Fruit fly (Drosophila melanogaster) whole organism, embryonic: ENCODE measurements around the gene CG33986.

Experiments
- Blimp-1 ChIP-seq: fragments of 200-800 bp; sonication (Bioruptor generic); optimal IDR thresholded peaks from 3 replicates; lab custom pipeline; 2018; ENCODE audit warnings: missing biosample characterization, missing genetic modification characterization, mild to moderate bottlenecking, moderate library complexity, missing genetic modification reagents
- CG1024 ChIP-seq: fragments of 200-800 bp; sonication (Bioruptor generic); IDR thresholded peaks from 2 replicates; pipeline ENCODE4 v1.3.6; 2022; ENCODE audit warnings: missing biosample characterization, missing genetic modification characterization
- CG10321 ChIP-seq: fragments of 200-800 bp; sonication (Bioruptor generic); IDR thresholded peaks from 2 replicates; pipeline ENCODE4 v1.3.6; 2022; ENCODE audit warnings: missing biosample characterization, missing genetic modification characterization
- CG10543 ChIP-seq: fragments of 200-800 bp; sonication (Bioruptor generic); optimal IDR thresholded peaks from 3 replicates; lab custom pipeline; 2017; ENCODE audit warnings: missing biosample characterization, mild to moderate bottlenecking, missing genetic modification characterization, moderate library complexity
- CG12071 ChIP-seq: fragments of 200-800 bp; sonication (Bioruptor generic); optimal IDR thresholded peaks from 3 replicates; lab custom pipeline; 2018; ENCODE audit warnings: missing biosample characterization, mild to moderate bottlenecking, missing genetic modification characterization
- CG12155 ChIP-seq: fragments of 200-800 bp; sonication (Bioruptor generic); optimal IDR thresholded peaks from 3 replicates; lab custom pipeline; 2016; ENCODE audit warnings: missing biosample characterization, missing genetic modification characterization
- CG12769 ChIP-seq: fragments of 200-800 bp; sonication (Bioruptor generic); optimal IDR thresholded peaks from 2 replicates; lab custom pipeline; 2019; ENCODE audit warnings: missing biosample characterization, mild to moderate bottlenecking, missing genetic modification characterization, moderate library complexity
- CG13624 ChIP-seq: fragments of 200-800 bp; sonication (Bioruptor generic); optimal IDR thresholded peaks from 2 replicates; lab custom pipeline; 2016; ENCODE audit warnings: missing biosample characterization, missing genetic modification characterization
- CG13894 ChIP-seq: fragments of 200-800 bp; sonication (Bioruptor generic); optimal IDR thresholded peaks from 3 replicates; lab custom pipeline; 2018; ENCODE audit warnings: missing biosample characterization, mild to moderate bottlenecking, missing genetic modification characterization, moderate library complexity
- CG1529 ChIP-seq: fragments of 200-800 bp; sonication (Bioruptor generic); optimal IDR thresholded peaks from 3 replicates; lab custom pipeline; 2018; ENCODE audit warnings: missing biosample characterization, missing genetic modification characterization
- CG33557 ChIP-seq: fragments of 200-800 bp; sonication (Bioruptor generic); optimal IDR thresholded peaks from 2 replicates; lab custom pipeline; 2019; ENCODE audit warnings: missing biosample characterization, mild to moderate bottlenecking, missing genetic modification characterization, moderate library complexity
- CG6175 ChIP-seq: fragments of 200-800 bp; sonication (Bioruptor generic); IDR thresholded peaks from 3 replicates; pipeline ENCODE4 v1.3.6; 2022; ENCODE audit warnings: missing biosample characterization, missing genetic modification characterization
- CG7987 ChIP-seq: fragments of 200-800 bp; sonication (Bioruptor generic); optimal IDR thresholded peaks from 2 replicates; lab custom pipeline; 2018; ENCODE audit warnings: missing biosample characterization, mild to moderate bottlenecking, missing genetic modification characterization, moderate library complexity
- CG8290 ChIP-seq, 3 experiments: fragments of 200-800 bp; sonication (Bioruptor generic); optimal IDR thresholded peaks; 2 replicates each; lab custom pipeline; 2016 to 2019; ENCODE audit warnings: missing biosample characterization in 3 of 3, missing genetic modification characterization in 3 of 3, mild to moderate bottlenecking in 2 of 3, moderate library complexity in 1 of 3
- CG9437 ChIP-seq: fragments of 200-800 bp; sonication (Bioruptor generic); optimal IDR thresholded peaks from 2 replicates; lab custom pipeline; 2018; ENCODE audit warnings: missing biosample characterization, mild to moderate bottlenecking, missing genetic modification characterization
- Dp ChIP-seq: fragments of 200-800 bp; sonication (Bioruptor generic); optimal IDR thresholded peaks from 2 replicates; lab custom pipeline; 2018; ENCODE audit warnings: missing biosample characterization, mild to moderate bottlenecking, missing genetic modification characterization, moderate library complexity
- Ets65A ChIP-seq: fragments of 200-800 bp; sonication (Bioruptor generic); peaks from one replicate; lab custom pipeline; 2016; ENCODE audit warnings: missing biosample characterization, missing genetic modification characterization
- H2.0 ChIP-seq: fragments of 200-800 bp; sonication (Bioruptor generic); IDR thresholded peaks from 2 replicates; pipeline ENCODE4 v1.3.6; 2022; ENCODE audit warnings: missing biosample characterization, missing genetic modification characterization
- Hey ChIP-seq: fragments of 200-800 bp; sonication (Bioruptor generic); optimal IDR thresholded peaks from 3 replicates; lab custom pipeline; 2018; ENCODE audit warnings: missing biosample characterization, mild to moderate bottlenecking, missing genetic modification characterization
- Max ChIP-seq: fragments of 200-800 bp; sonication (Bioruptor generic); optimal IDR thresholded peaks from 2 replicates; lab custom pipeline; 2016; ENCODE audit warnings: missing biosample characterization, mild to moderate bottlenecking, missing genetic modification characterization
- Med ChIP-seq: fragments of 200-800 bp; sonication (Bioruptor generic); peaks from one replicate; lab custom pipeline; 2016; ENCODE audit warnings: missing biosample characterization, missing genetic modification characterization, mild to moderate bottlenecking, inconsistent platforms, moderate library complexity
- NK7.1 ChIP-seq: fragments of 200-800 bp; sonication (Bioruptor generic); optimal IDR thresholded peaks from 3 replicates; lab custom pipeline; 2016; ENCODE audit warnings: missing biosample characterization, missing genetic modification characterization
- Poxn ChIP-seq: fragments of 200-800 bp; sonication (Bioruptor generic); IDR thresholded peaks from 2 replicates; pipeline ENCODE4 v1.3.6; 2022; ENCODE audit warnings: missing biosample characterization, missing genetic modification characterization
- Six4 ChIP-seq: fragments of 200-800 bp; sonication (Bioruptor generic); optimal IDR thresholded peaks from 2 replicates; lab custom pipeline; 2016; ENCODE audit warnings: missing biosample characterization, missing genetic modification characterization
- Trl ChIP-seq, 3 experiments: fragments of >200 bp in 2 of 3; fragments of 200-800 bp in 1 of 3; sonication (Bioruptor generic) in 1 of 3; optimal IDR thresholded peaks; 2 replicates in 1 of 3; 3 replicates in 2 of 3; lab custom pipeline; 2016 to 2017; ENCODE audit warnings: missing biosample characterization in 1 of 3, missing genetic modification characterization in 1 of 3
- abd-A ChIP-seq: fragments of 200-800 bp; sonication (Bioruptor generic); optimal IDR thresholded peaks from 3 replicates; lab custom pipeline; 2019; ENCODE audit warnings: missing biosample characterization, mild to moderate bottlenecking, missing genetic modification characterization, moderate library complexity
- crol ChIP-seq: fragments of 200-800 bp; sonication (Bioruptor generic); IDR thresholded peaks from 2 replicates; pipeline ENCODE4 v1.3.6; 2022; ENCODE audit warnings: missing biosample characterization, missing genetic modification characterization
- cwo ChIP-seq: fragments of 200-800 bp; sonication (Bioruptor generic); optimal IDR thresholded peaks from 3 replicates; lab custom pipeline; 2017; ENCODE audit warnings: missing biosample characterization, missing genetic modification characterization, mild to moderate bottlenecking, moderate library complexity, missing genetic modification reagents
- ems ChIP-seq: fragments of 200-800 bp; sonication (Bioruptor generic); optimal IDR thresholded peaks from 3 replicates; lab custom pipeline; 2016; ENCODE audit warnings: missing biosample characterization, missing genetic modification characterization
- ewg ChIP-seq: fragments of 200-800 bp; sonication (Bioruptor generic); optimal IDR thresholded peaks from 3 replicates; lab custom pipeline; 2017; ENCODE audit warnings: mild to moderate bottlenecking, missing biosample characterization, missing genetic modification reagents, missing genetic modification characterization
- gcm ChIP-seq: fragments of 200-800 bp; sonication (Bioruptor generic); optimal IDR thresholded peaks from 2 replicates; lab custom pipeline; 2019; ENCODE audit warnings: missing biosample characterization, mild to moderate bottlenecking, missing genetic modification characterization, moderate library complexity
- grn ChIP-seq: fragments of 200-800 bp; sonication (Bioruptor generic); optimal IDR thresholded peaks from 3 replicates; lab custom pipeline; 2017; ENCODE audit warnings: missing biosample characterization, missing genetic modification characterization
- hkb ChIP-seq, 2 experiments: fragments of 200-800 bp in 1 of 2; fragments of >200 bp in 1 of 2; sonication (Bioruptor generic) in 1 of 2; IDR thresholded peaks in 1 of 2; optimal IDR thresholded peaks in 1 of 2; 2 replicates each; pipeline versions ENCODE4 v1.3.6 to Lab custom; 2017 to 2022; ENCODE audit warnings: missing biosample characterization in 1 of 2, missing genetic modification characterization in 1 of 2
- kay ChIP-seq: fragments of 200-800 bp; sonication (Bioruptor generic); optimal IDR thresholded peaks from 2 replicates; lab custom pipeline; 2016; ENCODE audit warnings: missing biosample characterization, missing genetic modification characterization
- lab ChIP-seq: fragments of 200-800 bp; sonication (Bioruptor generic); optimal IDR thresholded peaks from 3 replicates; lab custom pipeline; 2017; ENCODE audit warnings: missing biosample characterization, missing genetic modification characterization, mild to moderate bottlenecking, moderate library complexity, missing genetic modification reagents
- lilli ChIP-seq: fragments of 200-800 bp; sonication (Bioruptor generic); optimal IDR thresholded peaks from 3 replicates; lab custom pipeline; 2016; ENCODE audit warnings: missing biosample characterization, missing genetic modification characterization
- nom ChIP-seq: fragments of 200-800 bp; sonication (Bioruptor generic); optimal IDR thresholded peaks from 2 replicates; lab custom pipeline; 2017; ENCODE audit warnings: missing biosample characterization, missing genetic modification characterization, mild to moderate bottlenecking, moderate library complexity, missing genetic modification reagents
- pros ChIP-seq: fragments of 200-800 bp; sonication (Bioruptor generic); optimal IDR thresholded peaks from 3 replicates; lab custom pipeline; 2019; ENCODE audit warnings: missing biosample characterization, mild to moderate bottlenecking, missing genetic modification characterization, moderate library complexity
- sd ChIP-seq: fragments of 200-800 bp; sonication (Bioruptor generic); optimal IDR thresholded peaks from 3 replicates; lab custom pipeline; 2018; ENCODE audit warnings: missing biosample characterization, mild to moderate bottlenecking, missing genetic modification characterization, moderate library complexity
- sens ChIP-seq: fragments of 200-800 bp; sonication (Bioruptor generic); peaks from one replicate; lab custom pipeline; 2016; ENCODE audit warnings: missing biosample characterization, missing genetic modification characterization
- sima ChIP-seq: fragments of 200-800 bp; sonication (Bioruptor generic); optimal IDR thresholded peaks from 2 replicates; lab custom pipeline; 2016; ENCODE audit warnings: missing biosample characterization, missing genetic modification characterization
- sna ChIP-seq: fragments of 200-800 bp; sonication (Bioruptor generic); IDR thresholded peaks from 2 replicates; pipeline ENCODE4 v1.3.6; 2022; ENCODE audit warnings: missing biosample characterization, missing genetic modification characterization; ENCODE audit not compliant: partially characterized antibody
- so ChIP-seq: fragments of 200-800 bp; sonication (Bioruptor generic); IDR thresholded peaks from 3 replicates; pipeline ENCODE4 v1.3.6; 2022; ENCODE audit warnings: missing biosample characterization, missing genetic modification characterization
- sqz ChIP-seq: fragments of 200-800 bp; sonication (Bioruptor generic); optimal IDR thresholded peaks from 3 replicates; lab custom pipeline; 2018; ENCODE audit warnings: missing biosample characterization, mild to moderate bottlenecking, missing genetic modification characterization
- unc-4 ChIP-seq: fragments of 200-800 bp; sonication (Bioruptor generic); IDR thresholded peaks from 2 replicates; pipeline ENCODE4 v1.3.6; 2022; ENCODE audit warnings: missing biosample characterization, missing genetic modification characterization; ENCODE audit not compliant: partially characterized antibody

CG33986 gene

DNA sequence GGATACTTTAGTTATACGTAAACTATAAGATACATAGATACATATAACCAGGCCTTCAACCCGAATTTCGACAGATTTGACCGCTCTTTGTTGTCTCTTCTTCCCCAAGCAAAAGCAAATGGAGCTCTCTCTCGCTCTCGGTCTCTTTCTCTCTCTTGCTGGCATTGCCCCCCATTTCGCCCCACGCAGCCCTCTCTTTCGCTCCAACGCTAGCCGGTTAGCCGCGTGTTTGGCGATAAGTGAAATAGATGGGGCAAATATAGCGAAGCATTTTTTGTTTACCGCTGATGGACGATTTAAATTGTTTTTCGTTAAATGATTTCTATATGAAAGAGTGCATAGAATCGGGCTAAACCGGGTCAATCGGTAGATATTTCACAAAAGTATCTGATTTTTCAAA, 10.6 kb downstream of the CG33986 start (continued):
- TF ChIP-seq CG13624 (GFP tag; lab: Kevin White, UChicago), result no peak
- peak; percentile 50 for TF ChIP-seq cwo (GFP tag; lab: Kevin White, UChicago)
- TF ChIP-seq CG1529 (GFP tag; lab: Kevin White, UChicago), result no peak
- TF ChIP-seq pros (GFP tag; lab: Kevin White, UChicago), result no peak
- peak; percentile 40; the same call in 1 of the 2 replicates for TF ChIP-seq unc-4
- peak; percentile 6 for TF ChIP-seq Med (GFP tag; lab: Kevin White, UChicago)
- TF ChIP-seq Trl (optimal IDR thresholded peaks at IDR 0.05; lab: Kevin White, UChicago), result peak; percentile 94 to 97
- peak; percentile 17 for TF ChIP-seq Trl (GFP tag; optimal IDR thresholded peaks at IDR 0.05; lab: Kevin White, UChicago)
- no peak for TF ChIP-seq NK7.1 (GFP tag; lab: Kevin White, UChicago)
- TF ChIP-seq lilli, result no peak
- no peak for TF ChIP-seq CG12155 (GFP tag; lab: Kevin White, UChicago)
- no peak for TF ChIP-seq H2.0 (GFP tag; lab: Robert Waterston, UW)
- peak; percentile 78 for TF ChIP-seq Hey
- no peak for TF ChIP-seq CG33557 (GFP tag; lab: Kevin White, UChicago)
- no peak for TF ChIP-seq Poxn (GFP tag; lab: Robert Waterston, UW)
- peak; percentile 22 for TF ChIP-seq grn (GFP tag; lab: Kevin White, UChicago)
- no peak for TF ChIP-seq Blimp-1 (GFP tag; lab: Kevin White, UChicago)
- TF ChIP-seq CG7987 (GFP tag; lab: Kevin White, UChicago), result peak; percentile 58
- TF ChIP-seq ems (GFP tag; lab: Kevin White, UChicago), result no peak
- TF ChIP-seq nom (GFP tag; lab: Kevin White, UChicago), result peak; percentile 22
- 0 out of 2 replicates have a peak, but pooled peaks have one; percentile 45 for TF ChIP-seq CG10321 (GFP tag; lab: Robert Waterston, UW)
- TF ChIP-seq Dp, result peak; percentile 5
- TF ChIP-seq kay (GFP tag; lab: Kevin White, UChicago), result no peak
- TF ChIP-seq CG9437 (GFP tag; lab: Kevin White, UChicago), result peak; percentile 32
- TF ChIP-seq lab, result peak; percentile 49
- TF ChIP-seq CG8290 (GFP tag; optimal IDR thresholded peaks at IDR 0.05; lab: Kevin White, UChicago), result peak; percentile 6
- TF ChIP-seq CG8290 (tag; optimal IDR thresholded peaks at IDR 0.05; lab: Kevin White, UChicago), result peak in 1 of 2 experiments; percentile 19
- no peak for TF ChIP-seq ewg (GFP tag; lab: Kevin White, UChicago)
- no peak for TF ChIP-seq CG1024 (GFP tag; lab: Robert Waterston, UW)
- TF ChIP-seq CG12071 (GFP tag; lab: Kevin White, UChicago), result peak; percentile 23
- TF ChIP-seq CG13894 (tag; lab: Kevin White, UChicago), result peak; percentile 92
- TF ChIP-seq Max (GFP tag; lab: Kevin White, UChicago), result peak; percentile 35
- TF ChIP-seq gcm (GFP tag; lab: Kevin White, UChicago), result no peak
- no peak for TF ChIP-seq Six4 (GFP tag; lab: Kevin White, UChicago)
- TF ChIP-seq sima, result no peak
- peak; percentile 61 for TF ChIP-seq sens (GFP tag; lab: Kevin White, UChicago)
- TF ChIP-seq crol (GFP tag; lab: Robert Waterston, UW), result peak; percentile 98
- no peak for TF ChIP-seq Ets65A (GFP tag; lab: Kevin White, UChicago)
- TF ChIP-seq abd-A, result peak; percentile 86
- no peak for TF ChIP-seq CG10543 (GFP tag; lab: Kevin White, UChicago)
- TF ChIP-seq sna (GFP tag; lab: Robert Waterston, UW), result peak; percentile 38; the same call in 1 of the 2 replicates
- no peak for TF ChIP-seq CG6175 (GFP tag; lab: Robert Waterston, UW)
- peak; percentile 90 for TF ChIP-seq sd (tag; lab: Kevin White, UChicago)
- no peak for TF ChIP-seq hkb (optimal IDR thresholded peaks at IDR 0.05; lab: Kevin White, UChicago)
- 0 out of 2 replicates have a peak, but pooled peaks have one; percentile 10 for TF ChIP-seq hkb (GFP tag; IDR thresholded peaks at IDR 0.05; lab: Robert Waterston, UW)
- TF ChIP-seq CG12769 (tag; lab: Kevin White, UChicago), result peak; percentile 66
- peak; percentile 49 for TF ChIP-seq sqz (GFP tag; lab: Kevin White, UChicago)
- TF ChIP-seq so (GFP tag; lab: Robert Waterston, UW), result peak; percentile 30; the same call in 1 of the 3 replicates
- TF ChIP-seq, all 482 proteins: peak for 66
